Worm (Caenorhabditis elegans) whole organism, L4/young adult: ENCODE results near the gene hsp-12.3.
A peak's percentile ranks its signal among the peaks of the same experiment; 100 is the strongest.

Experiments
- W03F9.2 ChIP-seq: fragments of 150-350 bp; optimal IDR thresholded peaks from 2 replicates; lab custom pipeline; 2014; ENCODE audit warnings: missing biosample characterization, missing genetic modification characterization
- dao-5 ChIP-seq: sonication (generic microtip); optimal IDR thresholded peaks from 2 replicates; lab custom pipeline; 2016; ENCODE audit warnings: missing genotype, missing genetic modification characterization, moderate library complexity, missing compliant biosample characterization
- him-1 ChIP-seq: sonication (generic microtip); optimal IDR thresholded peaks from 2 replicates; lab custom pipeline; 2016; ENCODE audit warnings: missing genotype, missing genetic modification reagents, missing genetic modification characterization, missing compliant biosample characterization

- TF ChIP-seq W03F9.2 (tag; lab: Kevin White, UChicago) = peak; percentile 36
- no peak for TF ChIP-seq him-1 (tag; lab: Kevin White, UChicago)
- no peak for TF ChIP-seq dao-5 (tag; lab: Kevin White, UChicago)
Measured at ce11 chrIV:9440880-9441336, 4.4 kb downstream of the hsp-12.3 start, which contains the start of gene idh-1.
